Fruit fly (Drosophila melanogaster) whole organism, prepupa: ENCODE results near the gene Dhc62B.

ENCODE experiments used
- Blimp-1 ChIP-seq: fragments of 200-800 bp; sonication (Bioruptor generic); optimal IDR thresholded peaks from 3 replicates; lab custom pipeline; 2017; ENCODE audit warnings: missing biosample characterization, missing genetic modification characterization, mild to moderate bottlenecking, moderate library complexity, missing genetic modification reagents
- CG10631 ChIP-seq: fragments of 200-800 bp; sonication (Bioruptor generic); optimal IDR thresholded peaks from 2 replicates; lab custom pipeline; 2016; ENCODE audit warnings: missing biosample characterization, missing genetic modification characterization
- CG15336 ChIP-seq: fragments of 200-800 bp; sonication (Bioruptor generic); IDR thresholded peaks from 2 replicates; pipeline ENCODE4 v1.3.6; 2022; ENCODE audit warnings: missing biosample characterization, missing genetic modification characterization
- CG31627 ChIP-seq: fragments of 200-800 bp; sonication (Bioruptor generic); optimal IDR thresholded peaks from 3 replicates; lab custom pipeline; 2016; ENCODE audit warnings: missing biosample characterization, missing genetic modification characterization
- CG32006 ChIP-seq: fragments of 200-800 bp; sonication (Bioruptor generic); optimal IDR thresholded peaks from 3 replicates; lab custom pipeline; 2017; ENCODE audit warnings: missing biosample characterization, mild to moderate bottlenecking, missing genetic modification characterization
- CG3919 ChIP-seq: fragments of 200-800 bp; sonication (Bioruptor generic); optimal IDR thresholded peaks from 3 replicates; lab custom pipeline; 2016; ENCODE audit warnings: missing biosample characterization, missing genetic modification characterization
- CG6163 ChIP-seq: fragments of 200-800 bp; sonication (Bioruptor generic); IDR thresholded peaks from 3 replicates; pipeline ENCODE4 v1.3.6; 2022; ENCODE audit warnings: missing biosample characterization, missing genetic modification characterization
- CG6276 ChIP-seq: fragments of 200-800 bp; sonication (Bioruptor generic); optimal IDR thresholded peaks from 2 replicates; lab custom pipeline; 2017; ENCODE audit warnings: missing biosample characterization, mild to moderate bottlenecking, missing genetic modification characterization
- CG6808 ChIP-seq: fragments of 200-800 bp; sonication (Bioruptor generic); optimal IDR thresholded peaks from 3 replicates; lab custom pipeline; 2017; ENCODE audit warnings: missing biosample characterization, missing genetic modification characterization, mild to moderate bottlenecking, moderate library complexity, missing genetic modification reagents
- CG8119 ChIP-seq: fragments of 200-800 bp; sonication (Bioruptor generic); IDR thresholded peaks from 3 replicates; pipeline ENCODE4 v1.3.6; 2022; ENCODE audit warnings: missing biosample characterization, missing genetic modification characterization
- CG8319 ChIP-seq: fragments of 200-800 bp; sonication (Bioruptor generic); optimal IDR thresholded peaks from 3 replicates; lab custom pipeline; 2016; ENCODE audit warnings: missing biosample characterization, missing genetic modification characterization
- Eip78C ChIP-seq: fragments of 200-800 bp; sonication (Bioruptor generic); peaks from one replicate; lab custom pipeline; 2016; ENCODE audit warnings: missing biosample characterization, missing genetic modification characterization
- Ets96B ChIP-seq: fragments of 200-800 bp; optimal IDR thresholded peaks from 2 replicates; lab custom pipeline; 2019; ENCODE audit warnings: missing biosample characterization, mild to moderate bottlenecking, missing genetic modification characterization, moderate library complexity
- Gug ChIP-seq: fragments of 200-800 bp; sonication (Bioruptor generic); IDR thresholded peaks from 2 replicates; pipeline ENCODE4 v1.3.6; 2022; ENCODE audit warnings: missing biosample characterization, missing genetic modification characterization
- Hr38 ChIP-seq: sonication (Bioruptor generic); optimal IDR thresholded peaks from 2 replicates; lab custom pipeline; 2016; ENCODE audit warnings: missing biosample characterization, missing genetic modification characterization
- Hr4 ChIP-seq: fragments of 200-800 bp; sonication (Bioruptor generic); optimal IDR thresholded peaks from 3 replicates; lab custom pipeline; 2016; ENCODE audit warnings: missing biosample characterization, missing genetic modification characterization
- Lpt ChIP-seq: fragments of 200-800 bp; sonication (Bioruptor generic); optimal IDR thresholded peaks from 3 replicates; lab custom pipeline; 2016; ENCODE audit warnings: missing biosample characterization, missing genetic modification characterization
- Smox ChIP-seq: fragments of 200-800 bp; sonication (Bioruptor generic); optimal IDR thresholded peaks from 3 replicates; lab custom pipeline; 2016; ENCODE audit warnings: missing biosample characterization, missing genetic modification characterization
- Sox15 ChIP-seq: fragments of 200-800 bp; sonication (Bioruptor generic); optimal IDR thresholded peaks from 3 replicates; lab custom pipeline; 2016; ENCODE audit warnings: missing biosample characterization, missing genetic modification characterization
- eg ChIP-seq: fragments of 200-800 bp; sonication (Bioruptor generic); IDR thresholded peaks from 3 replicates; pipeline ENCODE4 v1.3.6; 2022; ENCODE audit warnings: missing biosample characterization, missing genetic modification characterization
- fkh ChIP-seq: fragments of 200-800 bp; sonication (Bioruptor generic); optimal IDR thresholded peaks from 3 replicates; lab custom pipeline; 2017; ENCODE audit warnings: missing biosample characterization, mild to moderate bottlenecking, missing genetic modification characterization, moderate library complexity
- lz ChIP-seq: fragments of 200-800 bp; sonication (Bioruptor generic); optimal IDR thresholded peaks from 3 replicates; lab custom pipeline; 2016; ENCODE audit warnings: missing biosample characterization, missing genetic modification characterization
- net ChIP-seq: fragments of 200-800 bp; sonication (Bioruptor generic); optimal IDR thresholded peaks from 3 replicates; lab custom pipeline; 2016; ENCODE audit warnings: missing biosample characterization, missing genetic modification characterization
- salr ChIP-seq, 2 experiments: fragments of 200-800 bp; sonication (Bioruptor generic); optimal IDR thresholded peaks; 3 replicates each; lab custom pipeline; 2016 to 2018; ENCODE audit warnings: missing biosample characterization in 2 of 2, missing genetic modification characterization in 2 of 2, mild to moderate bottlenecking in 1 of 2
- spab ChIP-seq: fragments of 200-800 bp; sonication (Bioruptor generic); optimal IDR thresholded peaks from 2 replicates; lab custom pipeline; 2017; ENCODE audit warnings: missing biosample characterization, mild to moderate bottlenecking, missing genetic modification characterization, missing genetic modification reagents
- ss ChIP-seq, 2 experiments: fragments of 200-800 bp; sonication (Bioruptor generic); optimal IDR thresholded peaks; 2 replicates in 1 of 2; 3 replicates in 1 of 2; lab custom pipeline; 2017 to 2018; ENCODE audit warnings: mild to moderate bottlenecking in 2 of 2, missing biosample characterization in 2 of 2, missing genetic modification characterization in 2 of 2, moderate library complexity in 1 of 2
- svp ChIP-seq: fragments of 200-800 bp; sonication (Bioruptor generic); peaks from one replicate; lab custom pipeline; 2016; ENCODE audit warnings: missing biosample characterization, missing genetic modification characterization
- vri ChIP-seq: fragments of 200-800 bp; sonication (Bioruptor generic); optimal IDR thresholded peaks from 3 replicates; lab custom pipeline; 2016; ENCODE audit warnings: missing biosample characterization, mild to moderate bottlenecking, missing genetic modification characterization

Dhc62B gene

dm6 chr3L:1740129-1740975 lies 31.2 kb downstream of the Dhc62B start (continued):
- no peak for TF ChIP-seq Ets96B
- TF ChIP-seq CG6808 (GFP tag; lab: Kevin White, UChicago), result no peak
- peak in 1 of 2 experiments; percentile 28 for TF ChIP-seq salr (GFP tag; optimal IDR thresholded peaks at IDR 0.05; lab: Kevin White, UChicago)
- TF ChIP-seq Smox (GFP tag; lab: Kevin White, UChicago), result peak; percentile 63
- TF ChIP-seq CG10631, result peak; percentile 21
- peak; percentile 53 for TF ChIP-seq net
- no peak for TF ChIP-seq Blimp-1 (GFP tag; lab: Kevin White, UChicago)
- peak; percentile 63 for TF ChIP-seq CG32006 (GFP tag; lab: Kevin White, UChicago)
- TF ChIP-seq Hr4 (GFP tag; lab: Kevin White, UChicago), result peak; percentile 64
- TF ChIP-seq CG31627 (GFP tag; lab: Kevin White, UChicago), result peak; percentile 79
- TF ChIP-seq CG8119 (GFP tag; lab: Robert Waterston, UW), result peak; percentile 67
- peak; percentile 33 for TF ChIP-seq Lpt (GFP tag; lab: Kevin White, UChicago)
- TF ChIP-seq Gug (GFP tag; lab: Robert Waterston, UW), result peak; percentile 50

DNA sequence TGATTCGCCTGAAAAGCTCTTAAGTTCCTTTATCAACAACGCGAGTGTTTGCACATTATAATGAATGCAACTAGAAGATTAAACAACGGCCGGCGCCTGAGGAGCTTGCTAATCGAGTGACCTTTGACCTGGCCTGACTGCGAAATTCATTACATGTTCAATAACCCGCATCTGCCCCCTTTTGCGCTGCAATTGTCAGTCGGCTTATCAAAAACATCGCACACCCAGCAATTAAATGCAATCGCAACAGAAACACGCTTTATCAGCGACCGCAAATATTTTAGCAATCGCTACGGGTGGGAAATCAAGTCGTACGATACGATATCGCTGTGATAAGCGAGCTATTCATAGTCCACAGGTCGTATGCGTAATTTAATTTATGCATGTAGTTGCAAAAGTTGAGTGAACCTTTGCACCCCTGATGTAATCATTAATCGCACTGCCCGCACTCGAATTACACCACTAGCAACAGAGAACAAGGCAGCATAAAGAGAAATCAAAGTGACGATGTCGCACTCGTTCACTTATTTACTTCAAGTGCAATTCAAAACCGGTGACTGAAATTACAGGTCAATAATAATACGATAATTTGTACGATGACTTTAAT lies 31.9 kb downstream of the Dhc62B start:
- peak; percentile 38 for TF ChIP-seq CG6276 (GFP tag; lab: Kevin White, UChicago)
- TF ChIP-seq CG15336, result 0 out of 2 replicates have a peak, but pooled peaks have one; percentile 15
- TF ChIP-seq vri (GFP tag; lab: Kevin White, UChicago), result peak; percentile 81
- TF ChIP-seq svp (GFP tag; lab: Kevin White, UChicago), result peak; percentile 96
- TF ChIP-seq spab (GFP tag; lab: Kevin White, UChicago), result no peak
- TF ChIP-seq ss (GFP tag; optimal IDR thresholded peaks at IDR 0.05; lab: Kevin White, UChicago), result peak in 1 of 2 experiments; percentile 37
- 0 out of 3 replicates have a peak, but pooled peaks have one; percentile 14 for TF ChIP-seq CG6163 (GFP tag; lab: Robert Waterston, UW)
- TF ChIP-seq Ets96B, result no peak
- TF ChIP-seq eg (GFP tag; lab: Robert Waterston, UW), result 0 out of 3 replicates have a peak, but pooled peaks have one; percentile 16
- TF ChIP-seq Hr38 (GFP tag; lab: Kevin White, UChicago), result no peak
- TF ChIP-seq, all 60 proteins: peak for 7

- TF ChIP-seq fkh (GFP tag; lab: Kevin White, UChicago) (peak; percentile 59), vri (GFP tag; lab: Kevin White, UChicago) (peak; percentile 31), Eip78C (GFP tag; lab: Kevin White, UChicago) (peak; percentile 59), Sox15 (GFP tag; lab: Kevin White, UChicago) (no peak), lz (peak; percentile 6)
- TF ChIP-seq, all 60 proteins: peak for 4
Observed at dm6 chr3L:1738375-1739328, 32.9 kb downstream of the Dhc62B start, which contains the start of gene Gk2. Gk2 (plus strand) TSS chr3L:1738407.

- TF ChIP-seq CG3919 (GFP tag; lab: Kevin White, UChicago), result no peak
- TF ChIP-seq Gug (GFP tag; lab: Robert Waterston, UW), result no peak
- TF ChIP-seq CG6276 (GFP tag; lab: Kevin White, UChicago), result no peak
- TF ChIP-seq fkh (GFP tag; lab: Kevin White, UChicago), result peak; percentile 44
- TF ChIP-seq Smox (GFP tag; lab: Kevin White, UChicago), result no peak
- TF ChIP-seq CG8319 (GFP tag; lab: Kevin White, UChicago), result no peak
Observed at dm6 chr3L:1737898-1738322, 33.6 kb downstream of the Dhc62B start, which contains the start of gene PIG-Wb. PIG-Wb (minus strand) TSS chr3L:1738106.
